Worm (Caenorhabditis elegans) whole organism, L3 larva: Measurements from ENCODE around the gene twk-44.

Experiments
- ama-1 ChIP-seq: fragments of 150-350 bp; optimal IDR thresholded peaks from 2 replicates; lab custom pipeline; 2018
- egl-27 ChIP-seq: sonication (generic microtip); optimal IDR thresholded peaks from 4 replicates; lab custom pipeline; 2017; ENCODE audit warnings: missing biosample characterization, missing genetic modification reagents, missing genetic modification characterization
- elt-1 ChIP-seq: fragments of 150-350 bp; optimal IDR thresholded peaks from 2 replicates; lab custom pipeline; 2014; ENCODE audit warnings: missing biosample characterization, missing genetic modification characterization
- elt-2 ChIP-seq: sonication (generic microtip); optimal IDR thresholded peaks from 2 replicates; lab custom pipeline; 2016; ENCODE audit warnings: missing genetic modification reagents, mild to moderate bottlenecking, missing genetic modification characterization, missing compliant biosample characterization
- elt-3 ChIP-seq, 3 experiments: fragments of 150-350 bp in 1 of 3; sonication (generic microtip) in 2 of 3; optimal IDR thresholded peaks; 2 replicates in 2 of 3; 4 replicates in 1 of 3; lab custom pipeline; 2014 to 2017; ENCODE audit warnings: missing biosample characterization in 3 of 3, missing genetic modification characterization in 3 of 3
- lin-15B ChIP-seq: fragments of 150-350 bp; optimal IDR thresholded peaks from 2 replicates; lab custom pipeline; 2014; ENCODE audit warnings: missing biosample characterization, missing genetic modification characterization
- nhr-25 ChIP-seq: sonication (generic microtip); optimal IDR thresholded peaks from 2 replicates; lab custom pipeline; 2017; ENCODE audit warnings: missing biosample characterization, missing genetic modification characterization
- nhr-28 ChIP-seq: fragments of 150-350 bp; optimal IDR thresholded peaks from 2 replicates; lab custom pipeline; 2014; ENCODE audit warnings: missing biosample characterization, missing genetic modification characterization
- nhr-77 ChIP-seq: fragments of 150-350 bp; optimal IDR thresholded peaks from 2 replicates; lab custom pipeline; 2014; ENCODE audit warnings: missing biosample characterization, missing genetic modification characterization
- pha-4 ChIP-seq: fragments of 150-350 bp; optimal IDR thresholded peaks from 2 replicates; lab custom pipeline; 2014; ENCODE audit warnings: missing biosample characterization, missing genetic modification reagents, missing genetic modification characterization
- tbx-2 ChIP-seq: sonication (generic microtip); optimal IDR thresholded peaks from 2 replicates; lab custom pipeline; 2016; ENCODE audit warnings: mild to moderate bottlenecking, missing genetic modification characterization, missing compliant biosample characterization
- unc-39 ChIP-seq: sonication (generic microtip); optimal IDR thresholded peaks from 4 replicates; lab custom pipeline; 2017; ENCODE audit warnings: missing biosample characterization, missing genetic modification characterization
- zag-1 ChIP-seq: fragments of 150-350 bp; optimal IDR thresholded peaks from 2 replicates; lab custom pipeline; 2014; ENCODE audit warnings: missing biosample characterization, missing genetic modification characterization
- ztf-11 ChIP-seq: fragments of 150-350 bp; optimal IDR thresholded peaks from 2 replicates; lab custom pipeline; 2014; ENCODE audit warnings: missing biosample characterization, missing genetic modification characterization

DNA sequence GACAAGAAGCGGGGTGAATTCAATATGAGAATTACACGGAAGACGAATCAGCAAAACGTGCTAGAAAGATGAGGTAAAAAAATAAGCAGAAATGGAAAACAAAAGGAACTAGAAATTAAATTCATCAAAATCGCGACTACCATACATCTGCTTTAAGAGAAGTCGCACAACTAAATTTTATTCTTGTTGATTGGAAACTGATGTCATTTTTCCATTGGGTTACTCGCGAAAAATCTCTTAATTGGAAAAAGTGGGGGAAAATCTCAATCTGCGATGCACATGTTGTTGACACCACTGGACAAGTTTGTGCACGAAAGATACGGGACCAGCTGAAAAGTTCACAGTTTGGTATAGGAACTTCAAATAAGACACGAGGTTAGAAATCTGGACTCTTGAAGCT lies 30.0 kb downstream of the twk-44 start:
- TF ChIP-seq ztf-11 (tag; lab: Kevin White, UChicago): no peak
- no peak for TF ChIP-seq tbx-2
- TF ChIP-seq unc-39 (tag; lab: Kevin White, UChicago): no peak
- TF ChIP-seq ama-1 (lab: Kevin White, UChicago): no peak
- no peak for TF ChIP-seq elt-2 (tag; lab: Kevin White, UChicago)
- no peak for TF ChIP-seq nhr-77 (tag; lab: Kevin White, UChicago)
- TF ChIP-seq elt-1 (tag; lab: Kevin White, UChicago): no peak
- no peak for TF ChIP-seq zag-1
- TF ChIP-seq elt-3 (tag; optimal IDR thresholded peaks at IDR 0.05; lab: Kevin White, UChicago): no peak
- TF ChIP-seq egl-27 (tag; lab: Kevin White, UChicago): no peak
- TF ChIP-seq lin-15B: no peak
- TF ChIP-seq nhr-25 (tag; lab: Kevin White, UChicago): no peak
- TF ChIP-seq nhr-28 (tag; lab: Kevin White, UChicago): no peak
- no peak for TF ChIP-seq pha-4 (tag; lab: Kevin White, UChicago)
